Fruit fly (Drosophila melanogaster) whole organism: ENCODE data around the gene mthl2.

Experiments used
- CG8478 ChIP-seq: fragments of >200 bp; optimal IDR thresholded peaks from 2 replicates; lab custom pipeline; 2018; ENCODE audit warnings: inconsistent platforms
- Dll ChIP-seq: fragments of >200 bp; optimal IDR thresholded peaks from 2 replicates; lab custom pipeline; 2017
- EcR ChIP-seq, 2 experiments: fragments of >200 bp; optimal IDR thresholded peaks; 2 replicates each; lab custom pipeline; 2017; ENCODE audit warnings: missing biosample characterization in 2 of 2, missing genetic modification characterization in 2 of 2, missing genetic modification reagents in 2 of 2
- pan ChIP-seq: fragments of >200 bp; optimal IDR thresholded peaks from 2 replicates; lab custom pipeline; 2017
- psq ChIP-seq: fragments of >200 bp; optimal IDR thresholded peaks from 2 replicates; lab custom pipeline; 2017
- usp ChIP-seq: fragments of >200 bp; optimal IDR thresholded peaks from 2 replicates; lab custom pipeline; 2017; ENCODE audit warnings: missing biosample characterization, missing genetic modification characterization, mixed read lengths

mthl2 gene

DNA sequence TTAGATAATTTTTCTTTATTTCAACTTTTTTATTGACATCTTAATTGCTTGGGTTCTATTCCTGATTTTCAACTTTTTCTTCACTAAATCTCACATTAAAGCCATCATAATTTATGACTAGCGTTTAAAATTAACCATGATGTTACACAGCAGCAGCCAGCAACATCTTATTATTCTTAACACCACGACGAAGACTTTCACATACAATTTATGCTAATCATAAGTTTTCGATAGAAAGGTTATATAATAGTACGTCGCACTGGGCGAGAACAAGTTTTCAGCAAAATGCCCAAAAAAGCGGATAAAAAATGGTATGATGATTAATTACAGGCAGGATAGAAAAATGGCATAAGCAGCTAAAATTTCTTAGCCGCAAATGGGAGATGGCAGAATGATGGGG is 27.3 kb downstream of the mthl2 start:
- TF ChIP-seq CG8478 (lab: Kevin White, UChicago) (no peak), usp (GFP tag; lab: Kevin White, UChicago) (no peak), psq (lab: Kevin White, UChicago) (no peak), pan (lab: Kevin White, UChicago) (no peak)

- TF ChIP-seq EcR (GFP tag; optimal IDR thresholded peaks at IDR 0.05; lab: Kevin White, UChicago) (peak in 1 of 2 experiments; percentile 99), Dll (lab: Kevin White, UChicago) (no peak)
Measured at dm6 chr3L:5633247-5634187, 28.9 kb downstream of the mthl2 start.

- TF ChIP-seq psq (lab: Kevin White, UChicago) (no peak), EcR (GFP tag; optimal IDR thresholded peaks at IDR 0.05; lab: Kevin White, UChicago) (peak; percentile 80 to 97)
Measured at dm6 chr3L:5634188-5634894, 29.8 kb downstream of the mthl2 start.

dm6 chr3L:5635237-5636025 is 30.8 kb downstream of the mthl2 start:
- no peak for TF ChIP-seq pan (lab: Kevin White, UChicago)
- no peak for TF ChIP-seq CG8478 (lab: Kevin White, UChicago)
- TF ChIP-seq EcR (GFP tag; optimal IDR thresholded peaks at IDR 0.05; lab: Kevin White, UChicago) = peak in 1 of 2 experiments; percentile 53

dm6 chr3L:5637477-5637876 is 32.9 kb downstream of the mthl2 start:
- TF ChIP-seq psq (lab: Kevin White, UChicago) = no peak
- TF ChIP-seq CG8478 (lab: Kevin White, UChicago) = no peak
- no peak for TF ChIP-seq usp (GFP tag; lab: Kevin White, UChicago)
- TF ChIP-seq EcR (GFP tag; optimal IDR thresholded peaks at IDR 0.05; lab: Kevin White, UChicago) = no peak
- TF ChIP-seq pan (lab: Kevin White, UChicago) = no peak
- no peak for TF ChIP-seq Dll (lab: Kevin White, UChicago)

dm6 chr3L:5638542-5639045 is 34.0 kb downstream of the mthl2 start:
- TF ChIP-seq EcR (GFP tag; optimal IDR thresholded peaks at IDR 0.05; lab: Kevin White, UChicago) = no peak
- TF ChIP-seq CG8478 (lab: Kevin White, UChicago) = no peak
- TF ChIP-seq usp (GFP tag; lab: Kevin White, UChicago) = no peak
- no peak for TF ChIP-seq psq (lab: Kevin White, UChicago)
- TF ChIP-seq pan (lab: Kevin White, UChicago) = no peak
- no peak for TF ChIP-seq Dll (lab: Kevin White, UChicago)

DNA sequence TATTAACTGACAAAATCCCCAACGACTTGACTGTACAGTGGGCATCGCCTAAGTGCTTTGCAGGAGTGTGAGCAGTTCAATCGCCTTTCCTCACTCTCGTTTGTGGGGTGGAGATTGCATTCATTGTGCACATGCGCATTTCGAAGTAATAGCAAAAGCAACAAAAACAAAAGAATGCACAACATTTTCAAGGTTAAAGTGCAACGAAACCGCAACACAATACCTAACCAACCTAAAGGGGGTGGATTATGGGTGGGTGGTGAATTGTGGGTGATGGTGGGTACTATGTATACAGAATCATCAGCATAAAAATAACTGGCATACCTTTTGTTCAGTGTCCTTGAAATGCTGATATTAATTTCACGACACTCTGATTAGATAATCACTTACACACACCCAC is 34.9 kb downstream of the mthl2 start:
- TF ChIP-seq pan (lab: Kevin White, UChicago) (no peak), EcR (GFP tag; optimal IDR thresholded peaks at IDR 0.05; lab: Kevin White, UChicago) (peak in 1 of 2 experiments; percentile 50)

dm6 chr3L:5640689-5641088 is 36.1 kb downstream of the mthl2 start:
- TF ChIP-seq CG8478 (lab: Kevin White, UChicago) = no peak
- no peak for TF ChIP-seq usp (GFP tag; lab: Kevin White, UChicago)
- TF ChIP-seq Dll (lab: Kevin White, UChicago) = no peak
- TF ChIP-seq EcR (GFP tag; optimal IDR thresholded peaks at IDR 0.05; lab: Kevin White, UChicago) = no peak
- no peak for TF ChIP-seq psq (lab: Kevin White, UChicago)
- TF ChIP-seq pan (lab: Kevin White, UChicago) = no peak

DNA sequence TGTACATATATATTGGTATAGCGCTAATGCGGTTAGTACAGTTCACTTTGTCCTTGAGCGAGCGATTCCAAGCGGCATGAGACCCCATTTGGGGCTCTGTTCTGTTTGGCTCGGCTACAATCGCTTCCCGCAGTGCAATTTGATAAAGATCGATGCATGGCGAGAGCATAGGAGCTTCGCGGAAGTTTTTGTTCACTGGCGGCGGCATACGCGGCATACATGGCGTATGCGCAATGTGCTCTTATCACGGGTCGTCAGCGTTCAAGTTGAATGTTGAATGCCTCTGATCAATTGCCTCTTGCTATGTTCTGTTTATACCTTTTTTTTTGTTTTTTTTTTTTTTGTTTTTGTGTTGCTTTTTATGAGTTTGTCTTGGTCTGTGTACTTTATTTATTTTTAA is 36.5 kb downstream of the mthl2 start:
- TF ChIP-seq Dll (lab: Kevin White, UChicago) (no peak), EcR (GFP tag; optimal IDR thresholded peaks at IDR 0.05; lab: Kevin White, UChicago) (no peak), usp (GFP tag; lab: Kevin White, UChicago) (no peak), CG8478 (lab: Kevin White, UChicago) (no peak), psq (lab: Kevin White, UChicago) (no peak), pan (lab: Kevin White, UChicago) (no peak)

- no peak for TF ChIP-seq Dll (lab: Kevin White, UChicago)
- TF ChIP-seq EcR (GFP tag; optimal IDR thresholded peaks at IDR 0.05; lab: Kevin White, UChicago) = no peak
- TF ChIP-seq psq (lab: Kevin White, UChicago) = no peak
- TF ChIP-seq pan (lab: Kevin White, UChicago) = no peak
- TF ChIP-seq usp (GFP tag; lab: Kevin White, UChicago) = no peak
- TF ChIP-seq CG8478 (lab: Kevin White, UChicago) = no peak
Measured at dm6 chr3L:5641547-5641946, 37.0 kb downstream of the mthl2 start.

DNA sequence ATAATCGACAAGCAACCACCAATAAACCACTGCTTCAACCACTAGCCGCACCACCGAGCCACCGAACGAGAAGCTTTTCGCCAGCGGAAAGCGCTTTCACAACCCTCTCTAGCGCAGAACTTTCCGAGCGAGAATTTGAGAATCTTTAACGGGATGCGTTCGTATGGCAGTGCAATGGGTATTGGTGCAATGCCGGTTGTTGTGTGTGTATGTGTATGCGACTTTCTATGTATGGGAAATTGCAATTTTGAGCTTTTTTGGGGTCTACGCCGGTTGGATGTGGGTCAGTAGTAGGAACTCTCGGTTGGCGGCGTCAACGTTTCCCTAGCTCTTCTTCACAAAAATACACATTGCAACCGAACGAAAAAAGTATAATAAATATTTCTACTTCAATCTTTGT is 38.2 kb downstream of the mthl2 start:
- no peak for TF ChIP-seq usp (GFP tag; lab: Kevin White, UChicago)
- TF ChIP-seq EcR (GFP tag; optimal IDR thresholded peaks at IDR 0.05; lab: Kevin White, UChicago) = no peak
- no peak for TF ChIP-seq pan (lab: Kevin White, UChicago)
- no peak for TF ChIP-seq CG8478 (lab: Kevin White, UChicago)
- no peak for TF ChIP-seq psq (lab: Kevin White, UChicago)
- no peak for TF ChIP-seq Dll (lab: Kevin White, UChicago)
